Worm (Caenorhabditis elegans): ENCODE measurements around the gene Y37D8A.16.

DNA sequence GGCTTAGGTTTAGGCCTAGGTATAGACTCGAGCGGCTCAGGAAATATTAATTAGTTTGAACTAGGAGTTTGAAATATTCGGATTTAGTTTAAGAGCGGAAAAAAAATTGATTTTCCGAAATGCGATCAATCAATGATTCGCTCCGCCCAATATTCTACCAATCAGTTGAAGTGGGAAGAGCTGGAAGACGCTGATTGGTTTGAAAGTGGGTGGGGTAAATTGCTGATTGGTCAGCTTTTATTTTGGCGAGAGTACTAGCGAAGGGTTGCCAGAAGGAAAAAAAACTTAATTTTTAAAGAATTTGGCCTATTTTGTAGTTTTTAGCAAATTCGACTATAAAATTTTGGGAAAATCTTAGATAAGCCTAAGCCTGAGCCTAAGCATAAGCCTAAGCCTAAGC is 25.6 kb upstream of the Y37D8A.16 start:
- TF ChIP-seq ekl-4 (GFP tag; IDR thresholded peaks at IDR 0.05) (no peak), unc-62 (GFP tag; optimal IDR thresholded peaks at IDR 0.05) (no peak), hrde-1 (tag; optimal IDR thresholded peaks at IDR 0.05; ENCODE audit: borderline replicate concordance) (no peak)
